Fruit fly (Drosophila melanogaster) whole organism, wandering third instar larva: Measurements from ENCODE around the gene CG34164.
A peak's percentile ranks its signal among the peaks of the same experiment; 100 is the strongest.

ENCODE experiments used
- Dfd ChIP-seq: fragments of >200 bp; optimal IDR thresholded peaks from 2 replicates; lab custom pipeline; 2017; ENCODE audit warnings: missing biosample characterization, missing genetic modification characterization
- GATAd ChIP-seq: sonication (Bioruptor generic); optimal IDR thresholded peaks from 2 replicates; lab custom pipeline; 2016; ENCODE audit warnings: missing biosample characterization, missing genetic modification characterization
- HLH106 ChIP-seq: fragments of 200-800 bp; optimal IDR thresholded peaks from 3 replicates; lab custom pipeline; 2019; ENCODE audit warnings: missing biosample characterization, mild to moderate bottlenecking, missing genetic modification characterization, moderate library complexity
- Hr78 ChIP-seq: fragments of >200 bp; optimal IDR thresholded peaks from 2 replicates; lab custom pipeline; 2017; ENCODE audit warnings: missing biosample characterization, missing genetic modification characterization
- Myc ChIP-seq: fragments of >200 bp; optimal IDR thresholded peaks from 2 replicates; lab custom pipeline; 2017
- Rel ChIP-seq, 2 experiments: fragments of 200-800 bp; sonication (Bioruptor generic) in 1 of 2; optimal IDR thresholded peaks; 2 replicates in 1 of 2; 3 replicates in 1 of 2; lab custom pipeline; 2016 to 2019; ENCODE audit warnings: mild to moderate bottlenecking in 2 of 2, missing biosample characterization in 2 of 2, missing genetic modification characterization in 2 of 2, moderate library complexity in 1 of 2
- dmrt93B ChIP-seq: fragments of 200-800 bp; sonication (Bioruptor generic); optimal IDR thresholded peaks from 2 replicates; lab custom pipeline; 2018; ENCODE audit warnings: missing biosample characterization, mild to moderate bottlenecking, missing genetic modification characterization
- foxo ChIP-seq, 2 experiments: fragments of 200-800 bp; sonication (Bioruptor generic); optimal IDR thresholded peaks; 2 replicates in 1 of 2; 3 replicates in 1 of 2; lab custom pipeline; 2016 to 2017; ENCODE audit warnings: missing biosample characterization in 2 of 2, missing genetic modification characterization in 2 of 2
- h ChIP-seq: fragments of 200-800 bp; sonication (Bioruptor generic); optimal IDR thresholded peaks from 3 replicates; lab custom pipeline; 2016; ENCODE audit warnings: missing biosample characterization, mild to moderate bottlenecking, missing genetic modification characterization
- pan ChIP-seq: fragments of >200 bp; optimal IDR thresholded peaks from 2 replicates; lab custom pipeline; 2017
- usp ChIP-seq: fragments of >200 bp; optimal IDR thresholded peaks from 2 replicates; lab custom pipeline; 2017; ENCODE audit warnings: missing biosample characterization, missing genetic modification characterization
- woc ChIP-seq: sonication (Bioruptor generic); optimal IDR thresholded peaks from 2 replicates; lab custom pipeline; 2016; ENCODE audit warnings: missing biosample characterization, mild to moderate bottlenecking, missing genetic modification characterization

DNA sequence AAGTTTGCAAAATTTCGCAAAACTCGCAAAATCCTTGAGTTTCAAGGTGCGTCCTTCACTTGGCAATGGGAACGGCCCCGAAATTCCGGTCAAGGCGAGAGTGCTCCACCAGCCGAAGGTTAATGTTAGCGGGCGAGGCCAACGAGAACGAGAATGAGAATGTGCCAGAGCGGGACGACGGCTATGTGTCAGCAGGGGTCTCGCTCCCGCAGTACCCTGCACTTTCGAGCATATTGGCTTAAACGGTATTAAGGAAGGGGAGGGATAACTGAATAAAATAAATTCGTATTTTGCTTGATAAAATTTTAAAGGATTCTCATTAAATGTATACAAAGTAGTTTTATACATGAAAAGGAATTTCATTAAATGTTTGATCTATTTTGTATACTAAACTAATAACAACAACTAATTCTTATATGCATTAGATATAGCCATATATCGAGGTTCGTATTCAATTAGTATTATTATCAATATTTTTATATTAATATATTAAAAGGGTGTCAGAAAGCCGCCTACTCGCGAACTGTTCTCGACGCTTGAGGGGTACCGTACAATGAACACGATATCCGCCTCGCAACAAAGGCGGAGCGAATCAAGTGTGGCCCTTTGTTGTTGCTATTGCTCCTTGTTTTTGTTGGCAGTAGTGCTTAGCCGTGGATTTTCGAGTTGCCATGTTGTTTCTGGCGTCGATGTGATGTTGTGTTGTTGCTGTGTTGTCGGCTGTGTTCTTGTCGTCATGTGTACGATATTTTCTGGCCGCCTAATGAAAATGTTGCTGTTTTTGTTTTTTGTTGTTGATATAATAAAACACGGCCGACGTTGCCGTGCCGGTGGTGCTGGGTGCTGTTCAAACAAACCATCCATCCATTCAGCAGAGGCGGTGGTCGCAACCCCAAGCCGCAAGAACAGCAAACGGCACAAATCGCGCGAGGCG is 49.5 kb upstream of the CG34164 start:
- peak; percentile 93 for TF ChIP-seq woc
- TF ChIP-seq Dfd, result peak; percentile 30
- TF ChIP-seq Rel (GFP tag; optimal IDR thresholded peaks at IDR 0.05; lab: Kevin White, UChicago), result no peak
- peak; percentile 87 for TF ChIP-seq Rel (tag; optimal IDR thresholded peaks at IDR 0.05; lab: Kevin White, UChicago)
- peak; percentile 62 to 88 for TF ChIP-seq foxo (GFP tag; optimal IDR thresholded peaks at IDR 0.05; lab: Kevin White, UChicago)
- TF ChIP-seq HLH106 (tag; lab: Kevin White, UChicago), result peak; percentile 95
- TF ChIP-seq dmrt93B (GFP tag; lab: Kevin White, UChicago), result peak; percentile 86
- TF ChIP-seq usp (GFP tag; lab: Kevin White, UChicago), result no peak
- TF ChIP-seq Hr78, result no peak
- TF ChIP-seq GATAd (GFP tag; lab: Kevin White, UChicago), result no peak
- no peak for TF ChIP-seq pan (lab: Kevin White, UChicago)
- peak; percentile 64 for TF ChIP-seq h (GFP tag; lab: Kevin White, UChicago)
- TF ChIP-seq Myc (lab: Kevin White, UChicago), result no peak
